Fruit fly (Drosophila melanogaster) whole organism, prepupa: Measurements from ENCODE around the gene mRpS35.

Experiments used
- Blimp-1 ChIP-seq: fragments of 200-800 bp; sonication (Bioruptor generic); optimal IDR thresholded peaks from 3 replicates; lab custom pipeline; 2017; ENCODE audit warnings: missing biosample characterization, missing genetic modification characterization, mild to moderate bottlenecking, moderate library complexity, missing genetic modification reagents
- CG10631 ChIP-seq: fragments of 200-800 bp; sonication (Bioruptor generic); optimal IDR thresholded peaks from 2 replicates; lab custom pipeline; 2016; ENCODE audit warnings: missing biosample characterization, missing genetic modification characterization
- CG10669 ChIP-seq: fragments of 200-800 bp; sonication (Bioruptor generic); optimal IDR thresholded peaks from 3 replicates; lab custom pipeline; 2018; ENCODE audit warnings: missing biosample characterization, mild to moderate bottlenecking, missing genetic modification characterization, moderate library complexity
- CG11294 ChIP-seq: fragments of 200-800 bp; sonication (Bioruptor generic); IDR thresholded peaks from 2 replicates; pipeline ENCODE4 v1.3.6; 2022; ENCODE audit warnings: missing biosample characterization, missing genetic modification characterization
- CG11762 ChIP-seq: fragments of 200-800 bp; sonication (Bioruptor generic); optimal IDR thresholded peaks from 3 replicates; lab custom pipeline; 2016; ENCODE audit warnings: missing biosample characterization, missing genetic modification characterization; ENCODE audit not compliant: insufficient read depth
- CG15336 ChIP-seq: fragments of 200-800 bp; sonication (Bioruptor generic); IDR thresholded peaks from 2 replicates; pipeline ENCODE4 v1.3.6; 2022; ENCODE audit warnings: missing biosample characterization, missing genetic modification characterization
- CG1621 ChIP-seq: fragments of 200-800 bp; sonication (Bioruptor generic); optimal IDR thresholded peaks from 3 replicates; lab custom pipeline; 2018; ENCODE audit warnings: missing biosample characterization, mild to moderate bottlenecking, missing genetic modification characterization
- CG31627 ChIP-seq: fragments of 200-800 bp; sonication (Bioruptor generic); optimal IDR thresholded peaks from 3 replicates; lab custom pipeline; 2016; ENCODE audit warnings: missing biosample characterization, missing genetic modification characterization
- CG34406 ChIP-seq: fragments of 200-800 bp; sonication (Bioruptor generic); optimal IDR thresholded peaks from 3 replicates; lab custom pipeline; 2016; ENCODE audit warnings: missing biosample characterization, missing genetic modification characterization
- CG3919 ChIP-seq: fragments of 200-800 bp; sonication (Bioruptor generic); optimal IDR thresholded peaks from 3 replicates; lab custom pipeline; 2016; ENCODE audit warnings: missing biosample characterization, missing genetic modification characterization
- CG4318 ChIP-seq: fragments of 200-800 bp; sonication (Bioruptor generic); optimal IDR thresholded peaks from 3 replicates; lab custom pipeline; 2017; ENCODE audit warnings: missing biosample characterization, mild to moderate bottlenecking, missing genetic modification characterization
- CG6163 ChIP-seq: fragments of 200-800 bp; sonication (Bioruptor generic); IDR thresholded peaks from 3 replicates; pipeline ENCODE4 v1.3.6; 2022; ENCODE audit warnings: missing biosample characterization, missing genetic modification characterization
- CG6808 ChIP-seq: fragments of 200-800 bp; sonication (Bioruptor generic); optimal IDR thresholded peaks from 3 replicates; lab custom pipeline; 2017; ENCODE audit warnings: missing biosample characterization, missing genetic modification characterization, mild to moderate bottlenecking, moderate library complexity, missing genetic modification reagents
- CG6854 ChIP-seq: fragments of 200-800 bp; sonication (Bioruptor generic); optimal IDR thresholded peaks from 2 replicates; lab custom pipeline; 2017; ENCODE audit warnings: missing biosample characterization, mild to moderate bottlenecking, missing genetic modification characterization
- CG8119 ChIP-seq: fragments of 200-800 bp; sonication (Bioruptor generic); IDR thresholded peaks from 3 replicates; pipeline ENCODE4 v1.3.6; 2022; ENCODE audit warnings: missing biosample characterization, missing genetic modification characterization
- CG8319 ChIP-seq: fragments of 200-800 bp; sonication (Bioruptor generic); optimal IDR thresholded peaks from 3 replicates; lab custom pipeline; 2016; ENCODE audit warnings: missing biosample characterization, missing genetic modification characterization
- Eip78C ChIP-seq: fragments of 200-800 bp; sonication (Bioruptor generic); peaks from one replicate; lab custom pipeline; 2016; ENCODE audit warnings: missing biosample characterization, missing genetic modification characterization
- Eip93F ChIP-seq: fragments of 200-800 bp; sonication (Bioruptor generic); optimal IDR thresholded peaks from 2 replicates; lab custom pipeline; 2016; ENCODE audit warnings: missing biosample characterization, mild to moderate bottlenecking, missing genetic modification characterization
- Ets21C ChIP-seq: fragments of 200-800 bp; sonication (Bioruptor generic); optimal IDR thresholded peaks from 3 replicates; lab custom pipeline; 2016; ENCODE audit warnings: missing biosample characterization, missing genetic modification characterization
- Ets96B ChIP-seq: fragments of 200-800 bp; optimal IDR thresholded peaks from 2 replicates; lab custom pipeline; 2019; ENCODE audit warnings: missing biosample characterization, mild to moderate bottlenecking, missing genetic modification characterization, moderate library complexity
- Gug ChIP-seq: fragments of 200-800 bp; sonication (Bioruptor generic); IDR thresholded peaks from 2 replicates; pipeline ENCODE4 v1.3.6; 2022; ENCODE audit warnings: missing biosample characterization, missing genetic modification characterization
- Lpt ChIP-seq: fragments of 200-800 bp; sonication (Bioruptor generic); optimal IDR thresholded peaks from 3 replicates; lab custom pipeline; 2016; ENCODE audit warnings: missing biosample characterization, missing genetic modification characterization
- Met ChIP-seq: fragments of 200-800 bp; sonication (Bioruptor generic); optimal IDR thresholded peaks from 3 replicates; lab custom pipeline; 2016; ENCODE audit warnings: missing biosample characterization, missing genetic modification characterization
- OdsH ChIP-seq: fragments of 200-800 bp; sonication (Bioruptor generic); optimal IDR thresholded peaks from 3 replicates; lab custom pipeline; 2016; ENCODE audit warnings: missing biosample characterization, missing genetic modification characterization
- Smox ChIP-seq: fragments of 200-800 bp; sonication (Bioruptor generic); optimal IDR thresholded peaks from 3 replicates; lab custom pipeline; 2016; ENCODE audit warnings: missing biosample characterization, missing genetic modification characterization
- Sox102F ChIP-seq: fragments of 200-800 bp; sonication (Bioruptor generic); optimal IDR thresholded peaks from 2 replicates; lab custom pipeline; 2016; ENCODE audit warnings: missing biosample characterization, mild to moderate bottlenecking, missing genetic modification characterization
- Sox14 ChIP-seq: fragments of 200-800 bp; sonication (Bioruptor generic); optimal IDR thresholded peaks from 3 replicates; lab custom pipeline; 2016; ENCODE audit warnings: missing biosample characterization, missing genetic modification characterization
- Sox15 ChIP-seq: fragments of 200-800 bp; sonication (Bioruptor generic); optimal IDR thresholded peaks from 3 replicates; lab custom pipeline; 2016; ENCODE audit warnings: missing biosample characterization, missing genetic modification characterization
- achi ChIP-seq: fragments of 200-800 bp; sonication (Bioruptor generic); optimal IDR thresholded peaks from 3 replicates; lab custom pipeline; 2016; ENCODE audit warnings: missing biosample characterization, missing genetic modification characterization
- acj6 ChIP-seq: fragments of 200-800 bp; sonication (Bioruptor generic); optimal IDR thresholded peaks from 3 replicates; lab custom pipeline; 2016; ENCODE audit warnings: missing biosample characterization, missing genetic modification characterization
- cyc ChIP-seq: fragments of 200-800 bp; sonication (Bioruptor generic); optimal IDR thresholded peaks from 3 replicates; lab custom pipeline; 2016; ENCODE audit warnings: missing biosample characterization, missing genetic modification characterization
- dsx ChIP-seq: fragments of 200-800 bp; optimal IDR thresholded peaks from 3 replicates; lab custom pipeline; 2019; ENCODE audit warnings: missing biosample characterization, mild to moderate bottlenecking, missing genetic modification characterization, moderate library complexity; ENCODE audit not compliant: poor library complexity, severe bottlenecking
- eg ChIP-seq: fragments of 200-800 bp; sonication (Bioruptor generic); IDR thresholded peaks from 3 replicates; pipeline ENCODE4 v1.3.6; 2022; ENCODE audit warnings: missing biosample characterization, missing genetic modification characterization
- esn ChIP-seq: fragments of 200-800 bp; sonication (Bioruptor generic); optimal IDR thresholded peaks from 2 replicates; lab custom pipeline; 2016; ENCODE audit warnings: missing biosample characterization, mild to moderate bottlenecking, missing genetic modification characterization, moderate library complexity
- fd85E ChIP-seq: fragments of 200-800 bp; sonication (Bioruptor generic); optimal IDR thresholded peaks from 3 replicates; lab custom pipeline; 2016; ENCODE audit warnings: missing biosample characterization, missing genetic modification characterization
- fkh ChIP-seq: fragments of 200-800 bp; sonication (Bioruptor generic); optimal IDR thresholded peaks from 3 replicates; lab custom pipeline; 2017; ENCODE audit warnings: missing biosample characterization, mild to moderate bottlenecking, missing genetic modification characterization, moderate library complexity
- net ChIP-seq: fragments of 200-800 bp; sonication (Bioruptor generic); optimal IDR thresholded peaks from 3 replicates; lab custom pipeline; 2016; ENCODE audit warnings: missing biosample characterization, missing genetic modification characterization
- pdm3 ChIP-seq: fragments of 200-800 bp; sonication (Bioruptor generic); optimal IDR thresholded peaks from 3 replicates; lab custom pipeline; 2016; ENCODE audit warnings: missing biosample characterization, missing genetic modification characterization
- salr ChIP-seq, 2 experiments: fragments of 200-800 bp; sonication (Bioruptor generic); optimal IDR thresholded peaks; 3 replicates each; lab custom pipeline; 2016 to 2018; ENCODE audit warnings: missing biosample characterization in 2 of 2, missing genetic modification characterization in 2 of 2, mild to moderate bottlenecking in 1 of 2
- spab ChIP-seq: fragments of 200-800 bp; sonication (Bioruptor generic); optimal IDR thresholded peaks from 2 replicates; lab custom pipeline; 2017; ENCODE audit warnings: missing biosample characterization, mild to moderate bottlenecking, missing genetic modification characterization, missing genetic modification reagents
- ss ChIP-seq, 2 experiments: fragments of 200-800 bp; sonication (Bioruptor generic); optimal IDR thresholded peaks; 2 replicates in 1 of 2; 3 replicates in 1 of 2; lab custom pipeline; 2017 to 2018; ENCODE audit warnings: mild to moderate bottlenecking in 2 of 2, missing biosample characterization in 2 of 2, missing genetic modification characterization in 2 of 2, moderate library complexity in 1 of 2
- svp ChIP-seq: fragments of 200-800 bp; sonication (Bioruptor generic); peaks from one replicate; lab custom pipeline; 2016; ENCODE audit warnings: missing biosample characterization, missing genetic modification characterization
- vri ChIP-seq: fragments of 200-800 bp; sonication (Bioruptor generic); optimal IDR thresholded peaks from 3 replicates; lab custom pipeline; 2016; ENCODE audit warnings: missing biosample characterization, mild to moderate bottlenecking, missing genetic modification characterization

The mRpS35 gene

dm6 chr3L:2766269-2767088 lies 14.2 kb upstream of the mRpS35 start, which contains the start of the genes Mrtf and Non2 (continued):
- TF ChIP-seq ss (GFP tag; optimal IDR thresholded peaks at IDR 0.05; lab: Kevin White, UChicago): peak in 1 of 2 experiments; percentile 34
- TF ChIP-seq Sox14 (GFP tag; lab: Kevin White, UChicago): peak; percentile 32
- peak; percentile 71 for TF ChIP-seq CG31627 (GFP tag; lab: Kevin White, UChicago)
- TF ChIP-seq OdsH (GFP tag; lab: Kevin White, UChicago): peak; percentile 67
- peak in 1 of 2 experiments; percentile 57 for TF ChIP-seq salr (GFP tag; optimal IDR thresholded peaks at IDR 0.05; lab: Kevin White, UChicago)
- TF ChIP-seq Ets96B (tag; lab: Kevin White, UChicago): peak; percentile 28
- TF ChIP-seq Lpt: no peak
- peak; percentile 20 for TF ChIP-seq CG8319 (GFP tag; lab: Kevin White, UChicago)
- TF ChIP-seq Eip78C (GFP tag; lab: Kevin White, UChicago): peak; percentile 66
- TF ChIP-seq CG4318 (GFP tag; lab: Kevin White, UChicago): peak; percentile 20
- peak; percentile 48 for TF ChIP-seq achi (GFP tag; lab: Kevin White, UChicago)
- TF ChIP-seq Sox102F (GFP tag; lab: Kevin White, UChicago): peak; percentile 36
- TF ChIP-seq net (GFP tag; lab: Kevin White, UChicago): peak; percentile 47
- TF ChIP-seq CG11294 (GFP tag; lab: Robert Waterston, UW): no peak; the same call in 1 of the 2 replicates
- peak; percentile 3 for TF ChIP-seq Sox15
- 0 out of 3 replicates have a peak, but pooled peaks have one; percentile 33 for TF ChIP-seq CG8119 (GFP tag; lab: Robert Waterston, UW)
- TF ChIP-seq Blimp-1 (GFP tag; lab: Kevin White, UChicago): no peak
- peak; percentile 66 for TF ChIP-seq acj6 (GFP tag; lab: Kevin White, UChicago)
- peak; percentile 57 for TF ChIP-seq Ets21C
- TF ChIP-seq CG1621 (tag; lab: Kevin White, UChicago): peak; percentile 33
- peak; percentile 67 for TF ChIP-seq Smox (GFP tag; lab: Kevin White, UChicago)
- no peak for TF ChIP-seq CG6808
- peak; percentile 57; the same call in 1 of the 3 replicates for TF ChIP-seq CG6163 (GFP tag; lab: Robert Waterston, UW)
- peak; percentile 42 for TF ChIP-seq CG34406
- no peak for TF ChIP-seq Eip93F (GFP tag; lab: Kevin White, UChicago)
- TF ChIP-seq fkh: peak; percentile 77
- TF ChIP-seq CG10631 (GFP tag; lab: Kevin White, UChicago): peak; percentile 73
- TF ChIP-seq cyc: peak; percentile 49

dm6 chr3L:2772045-2772444 lies 8.7 kb upstream of the mRpS35 start, which contains the start of gene AhcyL1:
AhcyL1 (minus strand) TSS chr3L:2772325.
- peak; percentile 36 for TF ChIP-seq CG1621 (tag; lab: Kevin White, UChicago)
- TF ChIP-seq Sox14 (GFP tag; lab: Kevin White, UChicago): peak; percentile 71
- peak; percentile 12 to 55 for TF ChIP-seq ss (GFP tag; optimal IDR thresholded peaks at IDR 0.05; lab: Kevin White, UChicago)
- peak; percentile 94 for TF ChIP-seq svp
- no peak for TF ChIP-seq OdsH (GFP tag; lab: Kevin White, UChicago)
- peak; percentile 19; the same call in 1 of the 2 replicates for TF ChIP-seq CG15336
- peak; percentile 21 for TF ChIP-seq dsx (GFP tag; lab: Kevin White, UChicago)
- TF ChIP-seq cyc: no peak
- TF ChIP-seq CG6854 (GFP tag; lab: Kevin White, UChicago): peak; percentile 32
- no peak for TF ChIP-seq Sox15
- peak; percentile 25 for TF ChIP-seq CG3919 (GFP tag; lab: Kevin White, UChicago)

- peak; percentile 90 for TF ChIP-seq CG4318 (GFP tag; lab: Kevin White, UChicago)
- TF ChIP-seq pdm3 (GFP tag; lab: Kevin White, UChicago): peak; percentile 95
- TF ChIP-seq Gug (GFP tag; lab: Robert Waterston, UW): peak; percentile 87
- peak; percentile 95 for TF ChIP-seq esn
- peak; percentile 69 for TF ChIP-seq fd85E (GFP tag; lab: Kevin White, UChicago)
- TF ChIP-seq CG11762 (GFP tag; lab: Kevin White, UChicago): peak; percentile 74
- TF ChIP-seq Ets96B (tag; lab: Kevin White, UChicago): peak; percentile 90
- peak; percentile 96 for TF ChIP-seq svp
- no peak for TF ChIP-seq spab
- peak; percentile 90 for TF ChIP-seq CG10669
- TF ChIP-seq Met (GFP tag; lab: Kevin White, UChicago): peak; percentile 92
- TF ChIP-seq CG6163 (GFP tag; lab: Robert Waterston, UW): peak; percentile 92
- TF ChIP-seq Sox14 (GFP tag; lab: Kevin White, UChicago): peak; percentile 82
- TF ChIP-seq CG6808: peak; percentile 86
- peak; percentile 79 for TF ChIP-seq vri (GFP tag; lab: Kevin White, UChicago)
- peak; percentile 87 to 95 for TF ChIP-seq salr (GFP tag; optimal IDR thresholded peaks at IDR 0.05; lab: Kevin White, UChicago)
- TF ChIP-seq CG8119 (GFP tag; lab: Robert Waterston, UW): peak; percentile 94
- TF ChIP-seq Sox102F (GFP tag; lab: Kevin White, UChicago): peak; percentile 91
- peak; percentile 93 for TF ChIP-seq net (GFP tag; lab: Kevin White, UChicago)
- TF ChIP-seq eg (GFP tag; lab: Robert Waterston, UW): peak; percentile 95
Measured at dm6 chr3L:2773968-2774461, 6.7 kb upstream of the mRpS35 start, which contains the start of the genes CG12093 and Atg2. CG12093 (minus strand) TSS chr3L:2774007. Atg2 (plus strand) TSS chr3L:2774338.
